Worm (Caenorhabditis elegans) whole organism, young adult: Measurements from ENCODE around the gene Y59A8B.25.

ENCODE experiments used
- T07F8.4 ChIP-seq: sonication (generic microtip); optimal IDR thresholded peaks from 2 replicates; lab custom pipeline; 2016; ENCODE audit warnings: mild to moderate bottlenecking, missing genetic modification characterization, moderate library complexity, missing compliant biosample characterization
- egrh-3 ChIP-seq: fragments of 200-800 bp; sonication (Bioruptor generic); IDR thresholded peaks from 2 replicates; pipeline ENCODE4 v1.3.6; 2022; ENCODE audit warnings: missing genetic modification reagents, missing genetic modification characterization, missing compliant biosample characterization
- lin-40 ChIP-seq: sonication (generic microtip); optimal IDR thresholded peaks from 2 replicates; lab custom pipeline; 2016; ENCODE audit warnings: missing genetic modification characterization, mild to moderate bottlenecking, missing compliant biosample characterization, missing genotype, missing genetic modification reagents
- mxl-1 ChIP-seq: sonication (generic microtip); optimal IDR thresholded peaks from 2 replicates; lab custom pipeline; 2016; ENCODE audit warnings: missing genetic modification characterization, missing compliant biosample characterization
- sdz-38 ChIP-seq: sonication (generic microtip); optimal IDR thresholded peaks from 2 replicates; lab custom pipeline; 2016; ENCODE audit warnings: missing genotype, missing genetic modification characterization, missing compliant biosample characterization

The Y59A8B.25 gene

DNA sequence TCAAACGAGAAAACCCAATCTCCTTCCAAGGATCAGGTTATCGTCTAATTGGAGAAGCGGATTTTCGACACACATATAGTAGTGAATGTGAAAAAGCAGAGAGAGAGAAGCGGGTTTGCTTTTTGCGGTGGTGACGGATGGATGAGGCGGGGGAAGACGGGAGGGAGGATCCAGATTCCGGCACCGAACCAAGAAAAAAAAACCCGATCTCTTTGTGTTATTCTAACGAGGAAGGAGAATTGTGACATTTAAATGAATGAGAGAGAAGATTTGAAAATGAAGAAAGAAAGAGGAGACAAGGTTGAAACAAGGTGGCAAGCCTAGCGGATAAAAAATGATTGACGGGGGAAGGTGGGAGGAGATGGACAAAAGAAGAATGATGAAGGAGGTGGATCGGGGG, 51.3 kb downstream of the Y59A8B.25 start (continued):
- TF ChIP-seq sdz-38: no peak
- TF ChIP-seq lin-40: no peak
- TF ChIP-seq mxl-1: no peak
- TF ChIP-seq egrh-3: no peak
- no peak for TF ChIP-seq T07F8.4 (tag; lab: Kevin White, UChicago)
